Fruit fly (Drosophila melanogaster): ENCODE data around the gene CG32202.

DNA sequence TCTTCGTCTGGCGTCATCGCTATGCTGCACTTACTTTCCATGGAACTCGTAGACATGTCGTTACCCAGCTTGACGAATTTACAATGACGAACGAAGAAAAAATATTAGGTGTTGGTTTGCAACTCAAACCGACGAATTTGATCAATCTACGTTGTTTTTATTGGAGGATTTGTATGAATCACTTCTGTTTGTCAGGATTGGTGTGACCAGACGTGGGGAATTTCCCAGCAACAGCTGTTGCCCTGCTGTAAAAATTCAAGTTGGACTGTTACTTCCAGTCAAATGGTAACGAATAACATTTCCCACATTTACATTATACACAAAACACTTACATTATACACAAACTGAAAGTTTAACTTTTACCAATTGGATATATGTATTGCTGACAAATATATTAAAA, 1.9 kb downstream of the CG32202 start, which contains the start of gene Chmp1:
- TF ChIP-seq CG10348 (GFP tag; IDR thresholded peaks at IDR 0.05), result no peak
- no peak for TF ChIP-seq CG17806 (tag; optimal IDR thresholded peaks at IDR 0.05)
- no peak for TF ChIP-seq EcR (GFP tag; optimal IDR thresholded peaks at IDR 0.05)
- no peak for TF ChIP-seq CG34367 (tag; optimal IDR thresholded peaks at IDR 0.05)
- no peak for TF ChIP-seq CG8159 (tag; optimal IDR thresholded peaks at IDR 0.05)
- TF ChIP-seq CG12605 (GFP tag; IDR thresholded peaks at IDR 0.05), result no peak
- no peak for TF ChIP-seq Pif1B (GFP tag; optimal IDR thresholded peaks at IDR 0.05)
- no peak for TF ChIP-seq Snoo (tag; optimal IDR thresholded peaks at IDR 0.05)
- TF ChIP-seq CG32121 (GFP tag; IDR thresholded peaks at IDR 0.05), result no peak
- TF ChIP-seq gl (tag; optimal IDR thresholded peaks at IDR 0.05), result no peak
